Worm (Caenorhabditis elegans) whole organism, late embryonic: Measurements from ENCODE around the gene AH10.4.

Experiments
- ceh-45 ChIP-seq: fragments of 200-800 bp; sonication (Bioruptor generic); IDR thresholded peaks from 2 replicates; pipeline ENCODE4 v1.3.6; 2022; ENCODE audit warnings: missing genetic modification reagents, missing genetic modification characterization, missing compliant biosample characterization
- fkh-10 ChIP-seq: fragments of 150-350 bp; optimal IDR thresholded peaks from 2 replicates; lab custom pipeline; 2014; ENCODE audit warnings: missing biosample characterization, missing genetic modification reagents, missing genetic modification characterization
- rnt-1 ChIP-seq: sonication (generic microtip); optimal IDR thresholded peaks from 2 replicates; lab custom pipeline; 2016; ENCODE audit warnings: missing genetic modification characterization, missing compliant biosample characterization

DNA sequence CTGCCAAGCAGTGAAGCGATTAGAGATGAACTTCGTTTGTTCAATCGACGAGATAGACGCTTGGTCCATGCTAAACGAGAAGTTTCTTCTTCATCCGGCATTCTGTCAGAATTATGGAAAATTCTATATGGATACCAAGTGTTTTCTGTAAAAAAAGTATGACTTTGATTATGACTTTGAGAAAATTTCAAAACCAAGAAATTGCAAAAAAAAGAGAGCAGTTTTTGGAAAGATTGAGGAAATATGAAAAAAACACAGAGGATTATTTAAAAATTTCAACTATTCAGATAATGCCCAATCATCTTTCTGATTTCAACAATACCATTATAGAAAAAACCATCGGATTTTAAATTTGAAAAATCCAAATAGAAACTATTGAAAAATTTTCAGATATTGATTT is 7.6 kb upstream of the AH10.4 start, which contains the start of gene par-1:
- TF ChIP-seq fkh-10 (GFP tag; lab: Kevin White, UChicago): no peak
- TF ChIP-seq rnt-1 (tag; lab: Kevin White, UChicago): no peak
- TF ChIP-seq ceh-45 (GFP tag; lab: Robert Waterston, UW): no peak
